Worm (Caenorhabditis elegans): ENCODE measurements around the gene dgtr-1.

dgtr-1 gene

ce11 chrV:6487878-6488277, 9.0 kb upstream of the dgtr-1 start (continued):
- TF ChIP-seq B0336.3 (GFP tag; IDR thresholded peaks at IDR 0.05) = no peak
- no peak for TF ChIP-seq ztf-3 (GFP tag; optimal IDR thresholded peaks at IDR 0.05)
- no peak for TF ChIP-seq gei-17 (GFP tag; optimal IDR thresholded peaks at IDR 0.05)
- no peak for TF ChIP-seq xnd-1 (tag; optimal IDR thresholded peaks at IDR 0.05)
- no peak for TF ChIP-seq bed-2 (GFP tag; IDR thresholded peaks at IDR 0.05)
- TF ChIP-seq nfya-2 (GFP tag; IDR thresholded peaks at IDR 0.05) = no peak
- no peak for TF ChIP-seq snpc-1.1 (tag; optimal IDR thresholded peaks at IDR 0.05; ENCODE audit: insufficient read depth)
- no peak for TF ChIP-seq B0261.1 (tag; optimal IDR thresholded peaks at IDR 0.05)
- TF ChIP-seq tbx-9 (tag; optimal IDR thresholded peaks at IDR 0.05; ENCODE audit: borderline replicate concordance) = no peak
- TF ChIP-seq ztf-26 (tag; optimal IDR thresholded peaks at IDR 0.05) = no peak
- TF ChIP-seq hsf-1 (GFP tag; IDR thresholded peaks at IDR 0.05) = no peak
- no peak for TF ChIP-seq snpc-1.3 (tag; optimal IDR thresholded peaks at IDR 0.05; ENCODE audit: insufficient read depth)
- TF ChIP-seq C06A6.2 (GFP tag; conservative IDR thresholded peaks at IDR 0.05) = no peak
- no peak for TF ChIP-seq zfh-2 (GFP tag; conservative IDR thresholded peaks at IDR 0.05)
- TF ChIP-seq madf-10 (tag; optimal IDR thresholded peaks at IDR 0.05) = peak; percentile 14
- TF ChIP-seq lsl-1 (GFP tag; optimal IDR thresholded peaks at IDR 0.05) = no peak
- TF ChIP-seq ztf-28 (GFP tag; IDR thresholded peaks at IDR 0.05) = no peak
- no peak for TF ChIP-seq nhr-27 (tag; optimal IDR thresholded peaks at IDR 0.05)
- TF ChIP-seq let-607 (tag; optimal IDR thresholded peaks at IDR 0.05) = peak in 1 of 2 experiments; percentile 48
- no peak for TF ChIP-seq attf-5 (GFP tag; optimal IDR thresholded peaks at IDR 0.05)
- no peak for TF ChIP-seq F33H1.4 (GFP tag; IDR thresholded peaks at IDR 0.05)
- TF ChIP-seq hlh-12 (tag; optimal IDR thresholded peaks at IDR 0.05) = no peak
- no peak for TF ChIP-seq madf-3 (GFP tag; IDR thresholded peaks at IDR 0.05)
- 0 out of 2 replicates have a peak, but pooled peaks have one; percentile 26 for TF ChIP-seq Y53G8AR.9 (GFP tag; conservative IDR thresholded peaks at IDR 0.05)
- TF ChIP-seq ztf-18 (tag; optimal IDR thresholded peaks at IDR 0.05) = no peak
- no peak for TF ChIP-seq cebp-1 (GFP tag; IDR thresholded peaks at IDR 0.05)
- TF ChIP-seq cebp-1 (tag; optimal IDR thresholded peaks at IDR 0.05) = no peak
- TF ChIP-seq egrh-3 (GFP tag; IDR thresholded peaks at IDR 0.05) = no peak
- TF ChIP-seq cebp-2 (GFP tag; IDR thresholded peaks at IDR 0.05) = 0 out of 2 replicates have a peak, but pooled peaks have one; percentile 30
- no peak for TF ChIP-seq B0019.2 (GFP tag; conservative IDR thresholded peaks at IDR 0.05)
- TF ChIP-seq hmg-1.2 (GFP tag; IDR thresholded peaks at IDR 0.05) = no peak
- no peak for TF ChIP-seq fkh-3 (tag; optimal IDR thresholded peaks at IDR 0.05)
- TF ChIP-seq ztf-22 (GFP tag; optimal IDR thresholded peaks at IDR 0.05) = no peak
- no peak for TF ChIP-seq K11D2.4 (GFP tag; IDR thresholded peaks at IDR 0.05)
- no peak for TF ChIP-seq dpl-1 (GFP tag; optimal IDR thresholded peaks at IDR 0.05)
- TF ChIP-seq repo-1 (tag; optimal IDR thresholded peaks at IDR 0.05) = no peak
- no peak for TF ChIP-seq sptf-2 (GFP tag; optimal IDR thresholded peaks at IDR 0.05)
- TF ChIP-seq mcd-1 (GFP tag; IDR thresholded peaks at IDR 0.05) = no peak
- peak; percentile 22; the same call in 1 of the 2 replicates for TF ChIP-seq dox-1 (GFP tag; IDR thresholded peaks at IDR 0.05)
- TF ChIP-seq Y56A3A.18 (GFP tag; IDR thresholded peaks at IDR 0.05) = 0 out of 2 replicates have a peak, but pooled peaks have one; percentile 7
- TF ChIP-seq dpff-1 (tag; optimal IDR thresholded peaks at IDR 0.05) = no peak
- TF ChIP-seq atf-7 (tag; optimal IDR thresholded peaks at IDR 0.05) = peak; percentile 10
- no peak for TF ChIP-seq ztf-25 (GFP tag; IDR thresholded peaks at IDR 0.05)
- no peak for TF ChIP-seq F22D6.2 (tag; optimal IDR thresholded peaks at IDR 0.05)
- TF ChIP-seq nfyb-1 (GFP tag; IDR thresholded peaks at IDR 0.05) = 0 out of 2 replicates have a peak, but pooled peaks have one; percentile 32
- TF ChIP-seq lin-26 (GFP tag; IDR thresholded peaks at IDR 0.05) = no peak
- TF ChIP-seq attf-6 (GFP tag; IDR thresholded peaks at IDR 0.05) = no peak
